Fruit fly (Drosophila melanogaster): ENCODE measurements around the gene sxe2.
A peak's percentile ranks its signal among the peaks of the same experiment; 100 is the strongest.

The sxe2 gene

DNA sequence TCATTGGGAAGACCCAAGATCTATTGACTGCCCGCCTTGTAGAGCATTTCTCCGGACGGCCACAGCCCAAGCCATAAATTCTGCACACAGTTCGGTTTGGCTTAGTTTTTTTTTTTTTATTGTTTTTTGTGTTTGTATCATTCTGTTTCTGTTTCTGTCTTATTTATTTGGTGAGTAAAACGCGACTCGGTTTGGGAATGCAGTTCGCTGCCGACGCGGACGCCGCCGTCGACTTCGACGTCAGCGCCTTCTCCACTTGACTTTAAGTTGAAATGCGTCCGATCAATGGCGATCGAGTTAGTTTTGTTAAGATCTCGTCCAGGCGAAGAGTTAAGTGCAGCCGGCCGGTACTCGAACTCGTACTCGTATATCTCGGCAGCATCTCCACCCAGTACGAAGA lies 32.2 kb downstream of the sxe2 start, which contains the start of gene Sb:
TSS of gene Sb (plus strand) at position 301 of the 400 bp plus-strand sequence.
- TF ChIP-seq Eip93F (GFP tag; optimal IDR thresholded peaks at IDR 0.05) = no peak
- no peak for TF ChIP-seq achi (GFP tag; optimal IDR thresholded peaks at IDR 0.05)
- no peak for TF ChIP-seq Met (GFP tag; optimal IDR thresholded peaks at IDR 0.05)
- TF ChIP-seq ss (GFP tag; optimal IDR thresholded peaks at IDR 0.05) = no peak
- no peak for TF ChIP-seq CG34406 (GFP tag; optimal IDR thresholded peaks at IDR 0.05)

DNA sequence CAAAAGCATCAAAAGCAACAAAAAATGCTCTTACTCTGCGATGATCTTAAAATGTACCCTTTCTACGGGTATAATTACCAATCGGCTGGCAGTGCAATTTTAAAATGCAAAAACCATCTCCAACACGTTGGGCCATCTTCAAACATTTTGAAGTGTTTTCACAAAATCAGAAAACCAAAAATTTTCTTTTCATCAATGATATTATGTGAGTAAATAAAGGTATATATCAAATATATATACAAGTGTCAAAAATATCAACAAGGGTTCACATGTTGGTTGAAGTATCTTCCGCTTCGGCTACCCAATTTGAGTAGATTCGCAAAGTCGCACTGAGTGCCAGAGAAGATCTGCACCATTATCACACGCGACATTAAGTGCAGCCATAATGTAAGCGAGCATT lies 33.7 kb downstream of the sxe2 start:
- TF ChIP-seq vri (GFP tag; optimal IDR thresholded peaks at IDR 0.05) = no peak
- no peak for TF ChIP-seq CG6163 (GFP tag; IDR thresholded peaks at IDR 0.05)
- TF ChIP-seq svp (GFP tag) = peak; percentile 71
- TF ChIP-seq CG34406 (GFP tag; optimal IDR thresholded peaks at IDR 0.05) = no peak
- no peak for TF ChIP-seq Hr38 (GFP tag; optimal IDR thresholded peaks at IDR 0.05)
- TF ChIP-seq CG8632 (GFP tag; optimal IDR thresholded peaks at IDR 0.05) = peak; percentile 2
- TF ChIP-seq Met (GFP tag; optimal IDR thresholded peaks at IDR 0.05) = peak; percentile 0
- TF ChIP-seq Eip78C (GFP tag) = peak; percentile 67
- TF ChIP-seq Eip75B (GFP tag; optimal IDR thresholded peaks at IDR 0.05) = no peak
- TF ChIP-seq Sox15 (GFP tag; optimal IDR thresholded peaks at IDR 0.05) = no peak
- TF ChIP-seq salr (GFP tag; optimal IDR thresholded peaks at IDR 0.05) = no peak
- TF ChIP-seq CG9139 (GFP tag; optimal IDR thresholded peaks at IDR 0.05) = no peak
- TF ChIP-seq spab (GFP tag; optimal IDR thresholded peaks at IDR 0.05) = peak; percentile 10
- TF ChIP-seq CG10669 (GFP tag; optimal IDR thresholded peaks at IDR 0.05) = peak; percentile 23
- TF ChIP-seq CG3032 (tag; optimal IDR thresholded peaks at IDR 0.05) = peak; percentile 25
- TF ChIP-seq CG6792 (GFP tag; optimal IDR thresholded peaks at IDR 0.05) = peak; percentile 13
- TF ChIP-seq CG31627 (GFP tag; optimal IDR thresholded peaks at IDR 0.05) = no peak
- no peak for TF ChIP-seq dsx (GFP tag; optimal IDR thresholded peaks at IDR 0.05; ENCODE audit: poor library complexity, severe bottlenecking)
- TF ChIP-seq fkh (GFP tag; optimal IDR thresholded peaks at IDR 0.05) = no peak
- no peak for TF ChIP-seq achi (GFP tag; optimal IDR thresholded peaks at IDR 0.05)
- TF ChIP-seq ss (GFP tag; optimal IDR thresholded peaks at IDR 0.05) = peak in 1 of 2 experiments; percentile 18
- no peak for TF ChIP-seq Ets21C (GFP tag; optimal IDR thresholded peaks at IDR 0.05)
- no peak for TF ChIP-seq Blimp-1 (GFP tag; optimal IDR thresholded peaks at IDR 0.05)
- TF ChIP-seq fd85E (GFP tag; optimal IDR thresholded peaks at IDR 0.05) = no peak
- no peak for TF ChIP-seq Sox14 (GFP tag; optimal IDR thresholded peaks at IDR 0.05)
- no peak for TF ChIP-seq CG11294 (GFP tag; IDR thresholded peaks at IDR 0.05)
- peak; percentile 2 for TF ChIP-seq CG11902 (GFP tag; optimal IDR thresholded peaks at IDR 0.05)
- no peak for TF ChIP-seq eg (GFP tag; IDR thresholded peaks at IDR 0.05)
- TF ChIP-seq Eip93F (GFP tag; optimal IDR thresholded peaks at IDR 0.05) = no peak
- TF ChIP-seq Smox (GFP tag; optimal IDR thresholded peaks at IDR 0.05) = peak; percentile 5
- peak; percentile 30 for TF ChIP-seq esn (GFP tag; optimal IDR thresholded peaks at IDR 0.05)
- no peak for TF ChIP-seq CG16779 (tag; optimal IDR thresholded peaks at IDR 0.05)
- peak; percentile 14 for TF ChIP-seq CG32006 (GFP tag; optimal IDR thresholded peaks at IDR 0.05)
- TF ChIP-seq dac (GFP tag; optimal IDR thresholded peaks at IDR 0.05) = no peak
- TF ChIP-seq lz (GFP tag; optimal IDR thresholded peaks at IDR 0.05) = peak; percentile 3
- TF ChIP-seq CG10631 (GFP tag; optimal IDR thresholded peaks at IDR 0.05) = no peak
- TF ChIP-seq Gug (GFP tag; IDR thresholded peaks at IDR 0.05) = no peak
- TF ChIP-seq CG8319 (GFP tag; optimal IDR thresholded peaks at IDR 0.05) = no peak
- TF ChIP-seq fd59A (GFP tag; optimal IDR thresholded peaks at IDR 0.05) = no peak
- no peak for TF ChIP-seq CG11762 (GFP tag; optimal IDR thresholded peaks at IDR 0.05; ENCODE audit: insufficient read depth)
- TF ChIP-seq acj6 (GFP tag; optimal IDR thresholded peaks at IDR 0.05) = peak; percentile 1
- peak; percentile 27 for TF ChIP-seq CG6808 (GFP tag; optimal IDR thresholded peaks at IDR 0.05)
- peak; percentile 54 for TF ChIP-seq topi (GFP tag; optimal IDR thresholded peaks at IDR 0.05)
- no peak for TF ChIP-seq Lpt (GFP tag; optimal IDR thresholded peaks at IDR 0.05)
- TF ChIP-seq Sox102F (GFP tag; optimal IDR thresholded peaks at IDR 0.05) = no peak
- no peak for TF ChIP-seq net (GFP tag; optimal IDR thresholded peaks at IDR 0.05)
- TF ChIP-seq Hr4 (GFP tag; optimal IDR thresholded peaks at IDR 0.05) = no peak
- peak; percentile 24 for TF ChIP-seq pdm3 (GFP tag; optimal IDR thresholded peaks at IDR 0.05)
- TF ChIP-seq cyc (GFP tag; optimal IDR thresholded peaks at IDR 0.05) = peak; percentile 25
- no peak for TF ChIP-seq CG7368 (GFP tag; optimal IDR thresholded peaks at IDR 0.05)
